Worm (Caenorhabditis elegans) whole organism, young adult: ENCODE measurements around the gene F14F7.4.

Source experiments
- B0035.1 ChIP-seq: sonication (generic microtip); optimal IDR thresholded peaks from 2 replicates; lab custom pipeline; 2016; ENCODE audit warnings: missing genetic modification characterization, mild to moderate bottlenecking, missing compliant biosample characterization, missing genotype, missing genetic modification reagents
- B0336.3 ChIP-seq: fragments of 200-800 bp; sonication (Bioruptor generic); IDR thresholded peaks from 2 replicates; pipeline ENCODE4 v1.3.6; 2022; ENCODE audit warnings: missing genetic modification characterization, missing compliant biosample characterization
- F39B2.1 ChIP-seq: fragments of 200-800 bp; sonication (Bioruptor generic); IDR thresholded peaks from 2 replicates; pipeline ENCODE4 v1.3.6; 2022; ENCODE audit warnings: missing genetic modification reagents, missing genetic modification characterization, missing compliant biosample characterization
- F55B11.4 ChIP-seq: sonication (generic microtip); optimal IDR thresholded peaks from 2 replicates; lab custom pipeline; 2016; ENCODE audit warnings: missing compliant biosample characterization, missing genetic modification characterization, borderline replicate concordance; ENCODE audit not compliant: insufficient read depth
- K11D2.4 ChIP-seq: fragments of 200-800 bp; sonication (Bioruptor generic); IDR thresholded peaks from 2 replicates; pipeline ENCODE4 v1.3.6; 2022; ENCODE audit warnings: missing genetic modification reagents, missing genetic modification characterization, missing compliant biosample characterization
- Y53G8AR.9 ChIP-seq: fragments of 200-800 bp; sonication (Bioruptor generic); conservative IDR thresholded peaks from 2 replicates; pipeline ENCODE4 v1.3.6; 2022; ENCODE audit warnings: missing genetic modification reagents, missing genetic modification characterization, missing compliant biosample characterization
- Y95B8A.8 ChIP-seq: fragments of 200-800 bp; sonication (Bioruptor generic); IDR thresholded peaks from 2 replicates; pipeline ENCODE4 v1.3.6; 2022; ENCODE audit warnings: missing genetic modification reagents, missing genetic modification characterization, missing compliant biosample characterization
- ama-1 ChIP-seq, 3 experiments: fragments of 150-350 bp in 1 of 3; sonication (generic microtip) in 2 of 3; optimal IDR thresholded peaks; 2 replicates each; lab custom pipeline; 2014 to 2018; ENCODE audit warnings: missing biosample characterization in 2 of 3, missing genetic modification characterization in 2 of 3, missing genetic modification reagents in 2 of 3
- atf-7 ChIP-seq: sonication (generic microtip); optimal IDR thresholded peaks from 2 replicates; lab custom pipeline; 2017; ENCODE audit warnings: mild to moderate bottlenecking, missing genetic modification characterization, missing compliant biosample characterization
- attf-5 ChIP-seq: fragments of 200-800 bp; sonication (Bioruptor generic); optimal IDR thresholded peaks from 2 replicates; lab custom pipeline; 2018; ENCODE audit warnings: mild to moderate bottlenecking, missing genetic modification characterization, missing compliant biosample characterization
- bed-2 ChIP-seq: fragments of 200-800 bp; sonication (Bioruptor generic); IDR thresholded peaks from 2 replicates; pipeline ENCODE4 v1.3.6; 2022; ENCODE audit warnings: missing genetic modification reagents, missing genetic modification characterization, missing compliant biosample characterization
- ccch-3 ChIP-seq: fragments of 200-800 bp; sonication (Bioruptor generic); optimal IDR thresholded peaks from 2 replicates; lab custom pipeline; 2018; ENCODE audit warnings: mild to moderate bottlenecking, missing genetic modification characterization, missing compliant biosample characterization
- cebp-1 ChIP-seq, 2 experiments: fragments of 200-800 bp in 1 of 2; sonication (Bioruptor generic) in 1 of 2; sonication (generic microtip) in 1 of 2; IDR thresholded peaks in 1 of 2; optimal IDR thresholded peaks in 1 of 2; 2 replicates each; pipeline versions ENCODE4 v1.3.6 to Lab custom; 2017 to 2022; ENCODE audit warnings: missing compliant biosample characterization in 2 of 2, missing genetic modification characterization in 2 of 2, mild to moderate bottlenecking in 1 of 2, missing genetic modification reagents in 1 of 2, moderate library complexity in 1 of 2
- ceh-100 ChIP-seq: fragments of 200-800 bp; sonication (Bioruptor generic); IDR thresholded peaks from 2 replicates; pipeline ENCODE4 v1.3.6; 2022; ENCODE audit warnings: missing genetic modification reagents, missing genetic modification characterization, missing compliant biosample characterization
- ceh-27 ChIP-seq: fragments of 200-800 bp; sonication (Bioruptor generic); optimal IDR thresholded peaks from 2 replicates; lab custom pipeline; 2018; ENCODE audit warnings: mild to moderate bottlenecking, missing genetic modification characterization, moderate library complexity, missing compliant biosample characterization
- ceh-91 ChIP-seq: fragments of 200-800 bp; sonication (Bioruptor generic); IDR thresholded peaks from 2 replicates; pipeline ENCODE4 v1.3.6; 2022; ENCODE audit warnings: missing genetic modification reagents, missing genetic modification characterization, missing compliant biosample characterization
- dox-1 ChIP-seq: fragments of 200-800 bp; sonication (Bioruptor generic); IDR thresholded peaks from 2 replicates; pipeline ENCODE4 v1.3.6; 2022; ENCODE audit warnings: missing genetic modification reagents, missing genetic modification characterization, missing compliant biosample characterization
- dpl-1 ChIP-seq: fragments of 150-350 bp; optimal IDR thresholded peaks from 2 replicates; lab custom pipeline; 2014; ENCODE audit warnings: missing biosample characterization, missing genetic modification reagents, missing genetic modification characterization
- egrh-3 ChIP-seq: fragments of 200-800 bp; sonication (Bioruptor generic); IDR thresholded peaks from 2 replicates; pipeline ENCODE4 v1.3.6; 2022; ENCODE audit warnings: missing genetic modification reagents, missing genetic modification characterization, missing compliant biosample characterization
- him-1 ChIP-seq: sonication (generic microtip); optimal IDR thresholded peaks from 2 replicates; lab custom pipeline; 2016; ENCODE audit warnings: missing genotype, missing genetic modification reagents, missing genetic modification characterization, missing compliant biosample characterization
- hlh-26 ChIP-seq: fragments of 200-800 bp; sonication (Bioruptor generic); conservative IDR thresholded peaks from 2 replicates; pipeline ENCODE4 v1.3.6; 2022; ENCODE audit warnings: missing genetic modification reagents, missing genetic modification characterization, missing compliant biosample characterization
- hmg-1.2 ChIP-seq: fragments of 200-800 bp; sonication (Bioruptor generic); IDR thresholded peaks from 2 replicates; pipeline ENCODE4 v1.3.6; 2022; ENCODE audit warnings: missing genetic modification reagents, missing genetic modification characterization, missing compliant biosample characterization
- hrde-1 ChIP-seq: sonication (generic microtip); optimal IDR thresholded peaks from 2 replicates; lab custom pipeline; 2016; ENCODE audit warnings: missing genetic modification characterization, mild to moderate bottlenecking, missing compliant biosample characterization, moderate library complexity, missing genotype, missing genetic modification reagents, borderline replicate concordance
- hsf-1 ChIP-seq: fragments of 200-800 bp; sonication (Bioruptor generic); IDR thresholded peaks from 2 replicates; pipeline ENCODE4 v1.3.6; 2022; ENCODE audit warnings: missing genetic modification reagents, missing genetic modification characterization, missing compliant biosample characterization
- lag-1 ChIP-seq: fragments of 200-800 bp; sonication (Bioruptor generic); IDR thresholded peaks from 2 replicates; pipeline ENCODE4 v1.3.6; 2022; ENCODE audit warnings: missing genetic modification reagents, missing genetic modification characterization, missing compliant biosample characterization
- let-526 ChIP-seq: fragments of 200-800 bp; sonication (Bioruptor generic); IDR thresholded peaks from 2 replicates; pipeline ENCODE4 v1.3.6; 2022; ENCODE audit warnings: missing genetic modification reagents, missing genetic modification characterization, missing compliant biosample characterization
- lin-26 ChIP-seq: fragments of 200-800 bp; sonication (Bioruptor generic); IDR thresholded peaks from 2 replicates; pipeline ENCODE4 v1.3.6; 2022; ENCODE audit warnings: missing genetic modification reagents, missing genetic modification characterization, missing compliant biosample characterization
- lin-35 ChIP-seq, 3 experiments: fragments of 150-350 bp in 2 of 3; sonication (generic microtip) in 1 of 3; optimal IDR thresholded peaks; 2 replicates each; lab custom pipeline; 2014 to 2018; ENCODE audit warnings: missing biosample characterization in 3 of 3, missing genetic modification characterization in 3 of 3, missing genetic modification reagents in 3 of 3
- lin-40 ChIP-seq: sonication (generic microtip); optimal IDR thresholded peaks from 2 replicates; lab custom pipeline; 2016; ENCODE audit warnings: missing genetic modification characterization, mild to moderate bottlenecking, missing compliant biosample characterization, missing genotype, missing genetic modification reagents
- madf-8 ChIP-seq: fragments of 200-800 bp; sonication (Bioruptor generic); conservative IDR thresholded peaks from 2 replicates; pipeline ENCODE4 v1.3.6; 2022; ENCODE audit warnings: missing genetic modification reagents, missing genetic modification characterization, missing compliant biosample characterization
- nfyb-1 ChIP-seq: fragments of 200-800 bp; sonication (Bioruptor generic); IDR thresholded peaks from 2 replicates; pipeline ENCODE4 v1.3.6; 2022; ENCODE audit warnings: missing genetic modification reagents, missing genetic modification characterization, missing compliant biosample characterization
- nhr-179 ChIP-seq: sonication (generic microtip); optimal IDR thresholded peaks from 2 replicates; lab custom pipeline; 2016; ENCODE audit warnings: mild to moderate bottlenecking, missing genetic modification characterization, missing compliant biosample characterization
- pha-4 ChIP-seq: fragments of 150-350 bp; sonication (generic microtip); optimal IDR thresholded peaks from 2 replicates; lab custom pipeline; 2014; ENCODE audit warnings: missing biosample characterization, missing genetic modification reagents, missing genetic modification characterization
- rcor-1 ChIP-seq: fragments of 200-800 bp; sonication (Bioruptor generic); IDR thresholded peaks from 2 replicates; pipeline ENCODE4 v1.3.6; 2022; ENCODE audit warnings: missing genetic modification reagents, missing genetic modification characterization, missing compliant biosample characterization
- sea-2 ChIP-seq: fragments of 200-800 bp; sonication (Bioruptor generic); IDR thresholded peaks from 2 replicates; pipeline ENCODE4 v1.3.6; 2022; ENCODE audit warnings: missing genetic modification characterization, missing compliant biosample characterization
- snpc-1.3 ChIP-seq: sonication (generic microtip); optimal IDR thresholded peaks from 2 replicates; lab custom pipeline; 2017; ENCODE audit warnings: missing genetic modification characterization, mild to moderate bottlenecking, missing compliant biosample characterization, antibody characterized with exemption, moderate library complexity, missing genotype, missing genetic modification reagents; ENCODE audit not compliant: insufficient read depth
- tbx-9 ChIP-seq: sonication (generic microtip); optimal IDR thresholded peaks from 2 replicates; lab custom pipeline; 2016; ENCODE audit warnings: borderline replicate concordance, missing genetic modification characterization, inconsistent platforms, missing compliant biosample characterization
- unc-130 ChIP-seq: sonication (generic microtip); optimal IDR thresholded peaks from 2 replicates; lab custom pipeline; 2016; ENCODE audit warnings: missing genetic modification reagents, missing genetic modification characterization, missing compliant biosample characterization
- ztf-18 ChIP-seq: sonication (generic microtip); optimal IDR thresholded peaks from 2 replicates; lab custom pipeline; 2016; ENCODE audit warnings: missing genotype, mild to moderate bottlenecking, missing genetic modification characterization, missing compliant biosample characterization

Gene F14F7.4

DNA sequence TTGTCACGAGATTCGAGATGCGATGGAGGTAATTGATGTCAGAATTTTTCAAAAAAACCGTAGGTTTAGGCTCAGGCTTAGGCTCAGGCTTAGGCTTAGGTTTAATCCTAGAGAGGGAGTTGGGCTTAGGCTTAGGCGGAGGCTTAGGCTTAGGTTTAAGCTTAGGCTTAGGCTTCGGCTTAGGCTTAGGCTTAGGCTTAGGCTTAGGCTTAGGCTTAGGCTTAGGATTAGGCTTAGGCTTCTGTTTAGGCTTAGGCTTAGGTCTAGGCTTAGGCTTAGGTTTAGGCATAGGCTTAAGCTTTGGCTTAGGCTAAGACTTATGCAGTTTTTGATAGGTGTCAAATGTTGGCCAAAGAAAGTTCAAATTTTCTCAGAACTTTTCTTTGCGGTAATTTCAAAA is 25.2 kb downstream of the F14F7.4 start:
- TF ChIP-seq him-1 (no peak), lin-26 (GFP tag; lab: Robert Waterston, UW) (0 out of 2 replicates have a peak, but pooled peaks have one; percentile 26), B0336.3 (GFP tag; lab: Robert Waterston, UW) (no peak), hmg-1.2 (GFP tag; lab: Robert Waterston, UW) (no peak)

DNA sequence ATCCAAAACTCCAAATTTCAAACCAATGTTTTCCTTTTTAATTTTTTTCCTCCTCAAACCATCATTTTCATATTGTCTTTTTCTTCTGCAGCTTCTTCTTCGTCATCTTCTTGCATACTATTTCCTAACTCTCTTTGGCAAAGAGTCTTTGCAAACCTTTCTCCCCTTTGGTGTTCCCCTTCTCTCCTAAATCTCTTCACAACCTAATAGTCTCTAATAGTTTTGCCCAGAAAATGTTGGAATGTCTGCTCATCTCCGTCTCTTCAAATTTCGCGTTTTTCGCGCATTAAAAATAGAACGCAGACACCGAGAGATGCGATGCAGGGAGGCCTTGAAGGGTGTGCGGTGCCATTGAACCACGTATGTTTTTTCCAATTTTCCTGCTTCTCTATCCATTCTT is 27.4 kb downstream of the F14F7.4 start, which contains the start of gene ZK1010.10:
Gene ZK1010.10, plus strand, starts transcription at position 286 of the 400 bp plus-strand sequence.
- TF ChIP-seq ceh-91 (GFP tag; lab: Robert Waterston, UW) (no peak), K11D2.4 (GFP tag; lab: Robert Waterston, UW) (no peak), ceh-27 (GFP tag; lab: Kevin White, UChicago) (peak; percentile 46), Y53G8AR.9 (GFP tag; lab: Robert Waterston, UW) (no peak), hmg-1.2 (GFP tag; lab: Robert Waterston, UW) (peak; percentile 89), rcor-1 (GFP tag; lab: Robert Waterston, UW) (no peak), tbx-9 (tag; lab: Kevin White, UChicago) (no peak), unc-130 (GFP tag; lab: Kevin White, UChicago) (no peak), nhr-179 (no peak), egrh-3 (no peak), F55B11.4 (tag; lab: Kevin White, UChicago) (no peak), snpc-1.3 (tag; lab: Kevin White, UChicago) (no peak), ztf-18 (tag; lab: Kevin White, UChicago) (no peak), sea-2 (GFP tag; lab: Robert Waterston, UW) (no peak), hsf-1 (GFP tag; lab: Robert Waterston, UW) (no peak), lin-35 (GFP tag; optimal IDR thresholded peaks at IDR 0.05; lab: Kevin White, UChicago) (no peak), let-526 (peak; percentile 53; the same call in 1 of the 2 replicates), dpl-1 (GFP tag; lab: Kevin White, UChicago) (no peak), atf-7 (tag; lab: Kevin White, UChicago) (no peak), hlh-26 (GFP tag; lab: Robert Waterston, UW) (no peak), lag-1 (GFP tag; lab: Robert Waterston, UW) (no peak), ceh-100 (GFP tag; lab: Robert Waterston, UW) (no peak), F39B2.1 (no peak), nfyb-1 (GFP tag; lab: Robert Waterston, UW) (no peak), madf-8 (GFP tag; lab: Robert Waterston, UW) (no peak), Y95B8A.8 (GFP tag; lab: Robert Waterston, UW) (no peak), B0336.3 (GFP tag; lab: Robert Waterston, UW) (no peak), cebp-1 (GFP tag; IDR thresholded peaks at IDR 0.05; lab: Robert Waterston, UW) (no peak), cebp-1 (tag; optimal IDR thresholded peaks at IDR 0.05; lab: Kevin White, UChicago) (no peak), lin-40 (tag; lab: Kevin White, UChicago) (no peak), B0035.1 (tag; lab: Kevin White, UChicago) (no peak), hrde-1 (tag; lab: Kevin White, UChicago) (no peak), pha-4 (tag; lab: Kevin White, UChicago) (no peak), ccch-3 (GFP tag; lab: Kevin White, UChicago) (no peak), attf-5 (peak; percentile 17), ama-1 (optimal IDR thresholded peaks at IDR 0.05; lab: Kevin White, UChicago) (no peak), ama-1 (GFP tag; optimal IDR thresholded peaks at IDR 0.05; lab: Kevin White, UChicago) (no peak), bed-2 (GFP tag; lab: Robert Waterston, UW) (no peak), dox-1 (GFP tag; lab: Robert Waterston, UW) (peak; percentile 17; the same call in 1 of the 2 replicates)
